Fruit fly (Drosophila melanogaster): ENCODE results near the gene CG10597.
A peak's percentile ranks its signal among the peaks of the same experiment; 100 is the strongest.

dm6 chrX:17237421-17237820 lies 6.6 kb upstream of the CG10597 start:
- TF ChIP-seq lola (GFP tag; optimal IDR thresholded peaks at IDR 0.05) (no peak), fru (GFP tag; optimal IDR thresholded peaks at IDR 0.05) (peak; percentile 32), N (GFP tag; optimal IDR thresholded peaks at IDR 0.05) (no peak), psq (GFP tag; optimal IDR thresholded peaks at IDR 0.05) (peak; percentile 42), br (GFP tag; optimal IDR thresholded peaks at IDR 0.05) (no peak), Myc (optimal IDR thresholded peaks at IDR 0.05) (no peak), usp (GFP tag; optimal IDR thresholded peaks at IDR 0.05) (no peak)
